In the genomic region with DNA sequence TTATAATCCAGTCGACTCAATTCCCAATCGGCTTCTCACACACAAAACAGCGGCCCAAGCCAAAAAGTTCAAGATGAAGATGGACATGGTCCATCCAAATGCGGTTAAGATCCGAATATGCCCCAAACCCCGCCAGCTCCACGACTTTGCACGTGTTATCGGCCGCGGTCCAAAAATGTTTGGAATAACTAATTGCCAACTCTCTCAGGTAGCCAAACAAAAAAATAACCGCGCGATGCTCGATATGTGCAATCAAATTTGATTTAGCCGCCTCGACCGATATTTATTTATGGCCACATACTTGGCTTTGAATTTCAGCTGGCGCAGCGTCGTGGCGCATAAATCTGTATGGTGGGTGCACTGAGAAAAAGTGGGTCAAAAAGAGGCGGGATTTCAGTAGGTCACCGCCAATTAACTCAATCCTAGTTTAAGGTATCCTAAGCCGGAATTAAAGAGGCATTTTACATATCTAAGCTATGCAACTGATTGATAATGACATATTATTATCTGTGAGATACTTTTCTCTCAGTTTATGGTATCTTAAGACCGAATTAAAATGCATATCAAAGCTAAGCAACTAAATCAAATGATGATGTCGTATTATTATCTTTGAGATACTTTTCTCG, we compare ENCODE assay signal across 1 fruit fly cellular context.
TF ChIP-seq lines count a peak whose summit lies in the region.

No protein-coding gene starts in this region.

TF ChIP-seq in whole organism, embryonic, 481 proteins besides CTCF, POLR2A, EP300 and RAD21 (continued from another document and continues in another):
- TF ChIP-seq CG31365 (tag; optimal IDR thresholded peaks at IDR 0.05; lab: Kevin White, UChicago) (no peak), CG10654 (GFP tag; optimal IDR thresholded peaks at IDR 0.05; lab: Kevin White, UChicago) (peak; percentile 18), Antp (GFP tag; optimal IDR thresholded peaks at IDR 0.05; lab: Kevin White, UChicago) (no peak), CG8290 (GFP tag; optimal IDR thresholded peaks at IDR 0.05; lab: Kevin White, UChicago) (no peak), CG8290 (tag; optimal IDR thresholded peaks at IDR 0.05; lab: Kevin White, UChicago) (peak in 1 of 2 experiments; percentile 63), luna (GFP tag; optimal IDR thresholded peaks at IDR 0.05; lab: Kevin White, UChicago) (no peak), CG34422 (GFP tag; IDR thresholded peaks at IDR 0.05; lab: Robert Waterston, UW) (peak; percentile 69; the same call in 1 of the 3 replicates), CG33213 (GFP tag; optimal IDR thresholded peaks at IDR 0.05; lab: Kevin White, UChicago) (no peak), CG15269 (tag; optimal IDR thresholded peaks at IDR 0.05; lab: Kevin White, UChicago) (peak; percentile 51), disco-r (GFP tag; optimal IDR thresholded peaks at IDR 0.05; lab: Kevin White, UChicago) (no peak), schlank (tag; optimal IDR thresholded peaks at IDR 0.05; lab: Kevin White, UChicago) (no peak), CG3407 (GFP tag; optimal IDR thresholded peaks at IDR 0.05; lab: Kevin White, UChicago) (no peak), cas (GFP tag; IDR thresholded peaks at IDR 0.05; lab: Robert Waterston, UW) (no peak), CG6254 (GFP tag; optimal IDR thresholded peaks at IDR 0.05; lab: Kevin White, UChicago) (no peak), croc (GFP tag; conservative IDR thresholded peaks at IDR 0.05; lab: Robert Waterston, UW) (0 out of 3 replicates have a peak, but pooled peaks have one; percentile 15), bigmax (GFP tag; optimal IDR thresholded peaks at IDR 0.05; lab: Kevin White, UChicago) (no peak), mld (GFP tag; IDR thresholded peaks at IDR 0.05; lab: Robert Waterston, UW; ENCODE audit: partially characterized antibody) (no peak), CG1024 (GFP tag; IDR thresholded peaks at IDR 0.05; lab: Robert Waterston, UW) (no peak), pan (optimal IDR thresholded peaks at IDR 0.05; lab: Kevin White, UChicago) (no peak), pan (GFP tag; optimal IDR thresholded peaks at IDR 0.05 in 1 of 2, IDR thresholded peaks at IDR 0.05 in 1 of 2) (peak in 1 of 2 experiments; percentile 80), CG11696 (GFP tag; IDR thresholded peaks at IDR 0.05; lab: Robert Waterston, UW) (no peak), Ptx1 (GFP tag; IDR thresholded peaks at IDR 0.05; lab: Robert Waterston, UW) (peak; percentile 78), CG10431 (GFP tag; optimal IDR thresholded peaks at IDR 0.05; lab: Kevin White, UChicago) (no peak), ERR (GFP tag; optimal IDR thresholded peaks at IDR 0.05; lab: Kevin White, UChicago) (no peak), jumu (GFP tag; optimal IDR thresholded peaks at IDR 0.05; lab: Kevin White, UChicago) (peak; percentile 17), sens-2 (GFP tag; IDR thresholded peaks at IDR 0.05; lab: Robert Waterston, UW) (no peak), Dfd (GFP tag; optimal IDR thresholded peaks at IDR 0.05; lab: Kevin White, UChicago) (no peak), CG1602 (GFP tag; optimal IDR thresholded peaks at IDR 0.05; lab: Kevin White, UChicago) (peak; percentile 39), CG16815 (GFP tag; optimal IDR thresholded peaks at IDR 0.05; lab: Kevin White, UChicago) (no peak), dm (GFP tag; optimal IDR thresholded peaks at IDR 0.05; lab: Kevin White, UChicago) (no peak), CG12219 (GFP tag; optimal IDR thresholded peaks at IDR 0.05; lab: Kevin White, UChicago) (peak; percentile 51), ssp (GFP tag; IDR thresholded peaks at IDR 0.05; lab: Robert Waterston, UW) (no peak; the same call in 1 of the 2 replicates), lbe (GFP tag; optimal IDR thresholded peaks at IDR 0.05; lab: Kevin White, UChicago) (no peak), fd102C (GFP tag; optimal IDR thresholded peaks at IDR 0.05; lab: Kevin White, UChicago) (no peak), CG6689 (GFP tag; IDR thresholded peaks at IDR 0.05; lab: Robert Waterston, UW) (peak; percentile 33; the same call in 1 of the 2 replicates), Rx (GFP tag; IDR thresholded peaks at IDR 0.05; lab: Robert Waterston, UW) (peak; percentile 68), CG31441 (GFP tag; IDR thresholded peaks at IDR 0.05; lab: Robert Waterston, UW) (no peak), Dad (GFP tag; optimal IDR thresholded peaks at IDR 0.05; lab: Kevin White, UChicago) (peak; percentile 35), D19A (tag; optimal IDR thresholded peaks at IDR 0.05; lab: Kevin White, UChicago) (peak; percentile 18), CG12236 (GFP tag; optimal IDR thresholded peaks at IDR 0.05; lab: Kevin White, UChicago) (no peak), Max (GFP tag; optimal IDR thresholded peaks at IDR 0.05; lab: Kevin White, UChicago) (no peak), CG3995 (GFP tag; optimal IDR thresholded peaks at IDR 0.05; lab: Kevin White, UChicago) (no peak), jing (GFP tag; optimal IDR thresholded peaks at IDR 0.05; lab: Kevin White, UChicago) (no peak), sd (tag; optimal IDR thresholded peaks at IDR 0.05; lab: Kevin White, UChicago) (peak; percentile 73), en (GFP tag; optimal IDR thresholded peaks at IDR 0.05; lab: Kevin White, UChicago) (no peak), run (tag; optimal IDR thresholded peaks at IDR 0.05; lab: Kevin White, UChicago) (peak; percentile 31), CG6654 (GFP tag; optimal IDR thresholded peaks at IDR 0.05; lab: Kevin White, UChicago) (no peak), CG4328 (GFP tag; optimal IDR thresholded peaks at IDR 0.05; lab: Kevin White, UChicago) (no peak), sug (tag; optimal IDR thresholded peaks at IDR 0.05; lab: Kevin White, UChicago) (no peak), Six4 (GFP tag; optimal IDR thresholded peaks at IDR 0.05; lab: Kevin White, UChicago) (peak; percentile 23), row (GFP tag; IDR thresholded peaks at IDR 0.05; lab: Robert Waterston, UW) (peak; percentile 61), CG31224 (GFP tag; IDR thresholded peaks at IDR 0.05; lab: Robert Waterston, UW) (no peak), E2f2 (GFP tag; IDR thresholded peaks at IDR 0.05; lab: Robert Waterston, UW) (0 out of 2 replicates have a peak, but pooled peaks have one; percentile 18), CG13624 (GFP tag; optimal IDR thresholded peaks at IDR 0.05; lab: Kevin White, UChicago) (no peak), CG1832 (GFP tag; optimal IDR thresholded peaks at IDR 0.05; lab: Kevin White, UChicago) (no peak), CG2889 (GFP tag; IDR thresholded peaks at IDR 0.05; lab: Robert Waterston, UW) (no peak), amos (GFP tag; IDR thresholded peaks at IDR 0.05; lab: Robert Waterston, UW; ENCODE audit: partially characterized antibody) (no peak), zen (tag; optimal IDR thresholded peaks at IDR 0.05; lab: Kevin White, UChicago) (no peak), vfl (GFP tag; optimal IDR thresholded peaks at IDR 0.05; lab: Kevin White, UChicago) (no peak), br (optimal IDR thresholded peaks at IDR 0.05; lab: Kevin White, UChicago) (no peak), Sry-β (GFP tag; optimal IDR thresholded peaks at IDR 0.05; lab: Kevin White, UChicago) (no peak), NC2β (GFP tag; optimal IDR thresholded peaks at IDR 0.05; lab: Kevin White, UChicago) (no peak), CG3726 (GFP tag; IDR thresholded peaks at IDR 0.05; lab: Robert Waterston, UW) (peak; percentile 58; the same call in 1 of the 3 replicates), zen2 (GFP tag; IDR thresholded peaks at IDR 0.05; lab: Robert Waterston, UW; ENCODE audit: partially characterized antibody) (no peak), ab (GFP tag; optimal IDR thresholded peaks at IDR 0.05; lab: Kevin White, UChicago) (no peak), CG16779 (GFP tag; IDR thresholded peaks at IDR 0.05; lab: Robert Waterston, UW) (no peak), gfzf (GFP tag; optimal IDR thresholded peaks at IDR 0.05; lab: Kevin White, UChicago) (no peak), CG9797 (GFP tag; optimal IDR thresholded peaks at IDR 0.05; lab: Kevin White, UChicago) (no peak), Dref (GFP tag; IDR thresholded peaks at IDR 0.05; lab: Robert Waterston, UW) (no peak), Sox100B (GFP tag; optimal IDR thresholded peaks at IDR 0.05; lab: Kevin White, UChicago) (peak; percentile 11), Xrp1 (GFP tag; IDR thresholded peaks at IDR 0.05; lab: Robert Waterston, UW) (peak; percentile 71), stwl (tag; optimal IDR thresholded peaks at IDR 0.05; lab: Kevin White, UChicago) (no peak), ato (GFP tag; IDR thresholded peaks at IDR 0.05; lab: Robert Waterston, UW; ENCODE audit: partially characterized antibody) (no peak), CG11085 (GFP tag; IDR thresholded peaks at IDR 0.05; lab: Robert Waterston, UW) (no peak), CG1647 (GFP tag; optimal IDR thresholded peaks at IDR 0.05; lab: Kevin White, UChicago) (no peak), gce (GFP tag; IDR thresholded peaks at IDR 0.05; lab: Robert Waterston, UW) (no peak), CG4404 (GFP tag; IDR thresholded peaks at IDR 0.05; lab: Robert Waterston, UW) (no peak), wdn (GFP tag; IDR thresholded peaks at IDR 0.05; lab: Robert Waterston, UW) (no peak), Bgb (GFP tag; IDR thresholded peaks at IDR 0.05; lab: Robert Waterston, UW; ENCODE audit: partially characterized antibody) (no peak), az2 (GFP tag; optimal IDR thresholded peaks at IDR 0.05; lab: Kevin White, UChicago) (peak; percentile 51), CG5180 (GFP tag; optimal IDR thresholded peaks at IDR 0.05; lab: Kevin White, UChicago) (peak; percentile 29), CG17829 (tag; optimal IDR thresholded peaks at IDR 0.05; lab: Kevin White, UChicago) (no peak), tx (GFP tag; optimal IDR thresholded peaks at IDR 0.05; lab: Kevin White, UChicago) (peak; percentile 3), Med (GFP tag; lab: Kevin White, UChicago) (peak; percentile 90), CG11504 (tag; optimal IDR thresholded peaks at IDR 0.05; lab: Kevin White, UChicago) (peak; percentile 78), abd-A (tag; optimal IDR thresholded peaks at IDR 0.05; lab: Kevin White, UChicago) (peak; percentile 58), CHES-1-like (GFP tag; optimal IDR thresholded peaks at IDR 0.05; lab: Kevin White, UChicago) (no peak), ase (GFP tag; IDR thresholded peaks at IDR 0.05; lab: Robert Waterston, UW) (peak; percentile 67; the same call in 2 of the 3 replicates), Hmr (GFP tag; optimal IDR thresholded peaks at IDR 0.05; lab: Kevin White, UChicago) (peak; percentile 0), h (optimal IDR thresholded peaks at IDR 0.05; lab: Kevin White, UChicago) (no peak), CG8478 (optimal IDR thresholded peaks at IDR 0.05; lab: Kevin White, UChicago) (no peak), CG3281 (GFP tag; optimal IDR thresholded peaks at IDR 0.05; lab: Kevin White, UChicago) (no peak), CG31388 (GFP tag; optimal IDR thresholded peaks at IDR 0.05; lab: Kevin White, UChicago) (no peak), CG3838 (GFP tag; optimal IDR thresholded peaks at IDR 0.05; lab: Kevin White, UChicago) (no peak), CG17568 (GFP tag; optimal IDR thresholded peaks at IDR 0.05; lab: Kevin White, UChicago) (no peak), Trl (optimal IDR thresholded peaks at IDR 0.05; lab: Kevin White, UChicago) (no peak), Trl (GFP tag; optimal IDR thresholded peaks at IDR 0.05; lab: Kevin White, UChicago) (no peak), PHDP (tag; optimal IDR thresholded peaks at IDR 0.05; lab: Kevin White, UChicago) (peak; percentile 3), vvl (GFP tag; IDR thresholded peaks at IDR 0.05; lab: Robert Waterston, UW) (peak; percentile 64), CG9817 (tag; optimal IDR thresholded peaks at IDR 0.05; lab: Kevin White, UChicago) (no peak), Dll (GFP tag; IDR thresholded peaks at IDR 0.05; lab: Robert Waterston, UW; ENCODE audit: partially characterized antibody) (no peak), tin (GFP tag; optimal IDR thresholded peaks at IDR 0.05; lab: Kevin White, UChicago) (peak; percentile 43), yki (optimal IDR thresholded peaks at IDR 0.05; lab: Kevin White, UChicago) (no peak), Ada2b (GFP tag; IDR thresholded peaks at IDR 0.05; lab: Robert Waterston, UW) (peak; percentile 66), CG17328 (GFP tag; IDR thresholded peaks at IDR 0.05; lab: Robert Waterston, UW) (peak; percentile 69), Ravus (GFP tag; IDR thresholded peaks at IDR 0.05; lab: Robert Waterston, UW) (no peak), CG4820 (GFP tag; optimal IDR thresholded peaks at IDR 0.05; lab: Kevin White, UChicago) (peak; percentile 37), Fer1 (GFP tag; optimal IDR thresholded peaks at IDR 0.05; lab: Kevin White, UChicago) (no peak), vnd (GFP tag; IDR thresholded peaks at IDR 0.05; lab: Robert Waterston, UW; ENCODE audit: partially characterized antibody) (no peak), Awh (GFP tag; IDR thresholded peaks at IDR 0.05; lab: Robert Waterston, UW) (peak; percentile 48; the same call in 1 of the 2 replicates), CG14965 (GFP tag; optimal IDR thresholded peaks at IDR 0.05; lab: Kevin White, UChicago; ENCODE audit: borderline replicate concordance) (no peak), Mad (GFP tag; optimal IDR thresholded peaks at IDR 0.05; lab: Kevin White, UChicago) (no peak), Sry-δ (GFP tag; optimal IDR thresholded peaks at IDR 0.05; lab: Kevin White, UChicago) (no peak), CG12391 (tag; optimal IDR thresholded peaks at IDR 0.05; lab: Kevin White, UChicago) (peak; percentile 45), kay (GFP tag; optimal IDR thresholded peaks at IDR 0.05; lab: Kevin White, UChicago) (no peak), Deaf1 (tag; optimal IDR thresholded peaks at IDR 0.05; lab: Kevin White, UChicago) (no peak), CG6765 (GFP tag; optimal IDR thresholded peaks at IDR 0.05; lab: Kevin White, UChicago) (no peak), CG12769 (tag; optimal IDR thresholded peaks at IDR 0.05; lab: Kevin White, UChicago) (peak; percentile 34), CG9876 (GFP tag; optimal IDR thresholded peaks at IDR 0.05; lab: Kevin White, UChicago) (no peak), insv (GFP tag; optimal IDR thresholded peaks at IDR 0.05; lab: Kevin White, UChicago) (no peak), ftz-f1 (GFP tag; optimal IDR thresholded peaks at IDR 0.05; lab: Kevin White, UChicago) (no peak), trh (GFP tag; optimal IDR thresholded peaks at IDR 0.05; lab: Kevin White, UChicago) (peak; percentile 36), klu (GFP tag; IDR thresholded peaks at IDR 0.05; lab: Robert Waterston, UW) (no peak), lilli (GFP tag; optimal IDR thresholded peaks at IDR 0.05; lab: Kevin White, UChicago) (peak; percentile 27), CG6813 (GFP tag; optimal IDR thresholded peaks at IDR 0.05; lab: Kevin White, UChicago) (no peak), CG7271 (tag; optimal IDR thresholded peaks at IDR 0.05; lab: Kevin White, UChicago) (no peak), Chrac-16 (GFP tag; optimal IDR thresholded peaks at IDR 0.05; lab: Kevin White, UChicago) (peak; percentile 36)
